Worm (Caenorhabditis elegans) whole organism, L4 larva: Measurements from ENCODE around the gene irld-7.
"Not testable (repeated sequence)": the region's sequence is repeated elsewhere in the genome, so short reads cannot be mapped to it uniquely, and the experiment has no call there.

Experiments
- gei-8 ChIP-seq: fragments of 200-800 bp; sonication (Bioruptor generic); optimal IDR thresholded peaks from 2 replicates; lab custom pipeline; 2018; ENCODE audit warnings: mild to moderate bottlenecking, missing genetic modification characterization, missing compliant biosample characterization
- lin-13 ChIP-seq: fragments of 150-350 bp; optimal IDR thresholded peaks from 2 replicates; lab custom pipeline; 2014; ENCODE audit warnings: missing biosample characterization, missing genetic modification reagents, missing genetic modification characterization
- lin-15B ChIP-seq: fragments of 150-350 bp; sonication (generic microtip); optimal IDR thresholded peaks from 3 replicates; lab custom pipeline; 2014; ENCODE audit warnings: missing biosample characterization, missing genetic modification characterization
- lin-39 ChIP-seq: fragments of 150-350 bp; optimal IDR thresholded peaks from 2 replicates; lab custom pipeline; 2014; ENCODE audit warnings: missing biosample characterization, missing genetic modification reagents, missing genetic modification characterization
- lsy-2 ChIP-seq, 2 experiments: fragments of 150-350 bp in 1 of 2; sonication (generic microtip) in 1 of 2; optimal IDR thresholded peaks; 2 replicates each; lab custom pipeline; 2014 to 2017; ENCODE audit warnings: missing biosample characterization in 2 of 2, missing genetic modification characterization in 2 of 2
- mdl-1 ChIP-seq, 2 experiments: fragments of 150-350 bp in 1 of 2; sonication (generic microtip) in 1 of 2; optimal IDR thresholded peaks; 2 replicates each; lab custom pipeline; 2014 to 2017; ENCODE audit warnings: missing biosample characterization in 2 of 2, missing genetic modification characterization in 2 of 2
- mep-1 ChIP-seq: fragments of 150-350 bp; sonication (generic microtip); optimal IDR thresholded peaks from 3 replicates; lab custom pipeline; 2014; ENCODE audit warnings: missing biosample characterization, missing genetic modification characterization
- nhr-111 ChIP-seq: fragments of 200-800 bp; sonication (Bioruptor generic); optimal IDR thresholded peaks from 2 replicates; lab custom pipeline; 2018; ENCODE audit warnings: mild to moderate bottlenecking, missing genetic modification characterization, missing compliant biosample characterization
- nhr-76 ChIP-seq: fragments of 150-350 bp; optimal IDR thresholded peaks from 2 replicates; lab custom pipeline; 2014; ENCODE audit warnings: missing biosample characterization, missing genetic modification characterization
- nhr-77 ChIP-seq: fragments of 150-350 bp; optimal IDR thresholded peaks from 2 replicates; lab custom pipeline; 2014; ENCODE audit warnings: missing biosample characterization, missing genetic modification characterization
- snpc-4 ChIP-seq: fragments of 150-350 bp; optimal IDR thresholded peaks from 2 replicates; lab custom pipeline; 2014; ENCODE audit warnings: missing biosample characterization, missing genetic modification characterization

ce11 chrIV:6551359-6552031 is 38.7 kb upstream of the irld-7 start:
- TF ChIP-seq mdl-1 (tag; optimal IDR thresholded peaks at IDR 0.05; lab: Kevin White, UChicago); snpc-4 (tag; lab: Kevin White, UChicago); lin-13 (GFP tag; lab: Kevin White, UChicago); lin-15B (tag; lab: Kevin White, UChicago); nhr-77 (tag; lab: Kevin White, UChicago); nhr-111 (GFP tag; lab: Kevin White, UChicago); lin-39 (tag; lab: Kevin White, UChicago); gei-8; mep-1 (tag; lab: Kevin White, UChicago); lsy-2 (tag; optimal IDR thresholded peaks at IDR 0.05; lab: Kevin White, UChicago); nhr-76: not testable (repeated sequence)
